Fruit fly (Drosophila melanogaster) whole organism: ENCODE data around the gene Sec16.

Experiments used
- CG8478 ChIP-seq: fragments of >200 bp; optimal IDR thresholded peaks from 2 replicates; lab custom pipeline; 2018; ENCODE audit warnings: inconsistent platforms
- EcR ChIP-seq, 2 experiments: fragments of >200 bp; optimal IDR thresholded peaks; 2 replicates each; lab custom pipeline; 2017; ENCODE audit warnings: missing biosample characterization in 2 of 2, missing genetic modification characterization in 2 of 2, missing genetic modification reagents in 2 of 2
- pan ChIP-seq: fragments of >200 bp; optimal IDR thresholded peaks from 2 replicates; lab custom pipeline; 2017
- psq ChIP-seq: fragments of >200 bp; optimal IDR thresholded peaks from 2 replicates; lab custom pipeline; 2017
- usp ChIP-seq: fragments of >200 bp; optimal IDR thresholded peaks from 2 replicates; lab custom pipeline; 2017; ENCODE audit warnings: missing biosample characterization, missing genetic modification characterization, mixed read lengths

- TF ChIP-seq psq (lab: Kevin White, UChicago) (no peak), CG8478 (no peak), EcR (GFP tag; optimal IDR thresholded peaks at IDR 0.05; lab: Kevin White, UChicago) (no peak), pan (lab: Kevin White, UChicago) (no peak), usp (no peak)
Observed at dm6 chrX:12633204-12633603, 37.4 kb downstream of the Sec16 start.
